Fruit fly (Drosophila melanogaster) whole organism, embryonic: ENCODE measurements around the gene CG5644.

ENCODE experiments used
- Nf-YC ChIP-seq: fragments of 200-800 bp; optimal IDR thresholded peaks from 3 replicates; lab custom pipeline; 2019; ENCODE audit warnings: missing biosample characterization, mild to moderate bottlenecking, missing genetic modification characterization, moderate library complexity
- Six4 ChIP-seq: fragments of 200-800 bp; sonication (Bioruptor generic); optimal IDR thresholded peaks from 2 replicates; lab custom pipeline; 2016; ENCODE audit warnings: missing biosample characterization, missing genetic modification characterization
- danr ChIP-seq: fragments of 200-800 bp; sonication (Bioruptor generic); IDR thresholded peaks from 2 replicates; pipeline ENCODE4 v1.3.6; 2022; ENCODE audit warnings: missing biosample characterization, missing genetic modification characterization
- hth ChIP-seq: fragments of >200 bp; optimal IDR thresholded peaks from 2 replicates; lab custom pipeline; 2017; ENCODE audit warnings: inconsistent platforms
- slp2 ChIP-seq: fragments of 200-800 bp; sonication (Bioruptor generic); optimal IDR thresholded peaks from 2 replicates; lab custom pipeline; 2016; ENCODE audit warnings: missing biosample characterization, missing genetic modification characterization

dm6 chr3L:8996899-8997685 lies 17.4 kb upstream of the CG5644 start:
- no peak for TF ChIP-seq Six4
- TF ChIP-seq slp2 (GFP tag; lab: Kevin White, UChicago): no peak
- no peak for TF ChIP-seq danr (GFP tag; lab: Robert Waterston, UW)
- no peak for TF ChIP-seq Nf-YC (tag; lab: Kevin White, UChicago)
- TF ChIP-seq hth (lab: Kevin White, UChicago): no peak
